Worm (Caenorhabditis elegans) whole organism, early embryonic: ENCODE data around the gene bre-5.

Experiments
- F13C5.2 ChIP-seq: sonication (generic microtip); optimal IDR thresholded peaks from 2 replicates; lab custom pipeline; 2017; ENCODE audit warnings: mild to moderate bottlenecking, missing genetic modification characterization, inconsistent platforms, missing compliant biosample characterization
- ama-1 ChIP-seq: fragments of 150-350 bp; optimal IDR thresholded peaks from 2 replicates; lab custom pipeline; 2014
- ceh-36 ChIP-seq: sonication (generic microtip); optimal IDR thresholded peaks from 2 replicates; lab custom pipeline; 2016; ENCODE audit warnings: missing genetic modification characterization, inconsistent platforms, missing compliant biosample characterization
- flt-1 ChIP-seq: fragments of 200-800 bp; sonication (Bioruptor generic); IDR thresholded peaks from 2 replicates; pipeline ENCODE4 v1.3.6; 2022; ENCODE audit warnings: missing genetic modification characterization, missing compliant biosample characterization
- hmg-4 ChIP-seq: fragments of 200-800 bp; sonication (Bioruptor generic); optimal IDR thresholded peaks from 2 replicates; lab custom pipeline; 2018; ENCODE audit warnings: mild to moderate bottlenecking, missing genetic modification characterization, missing compliant biosample characterization
- scrt-1 ChIP-seq: fragments of 200-800 bp; sonication (Bioruptor generic); IDR thresholded peaks from 2 replicates; pipeline ENCODE4 v1.3.6; 2022; ENCODE audit warnings: missing genetic modification characterization, missing compliant biosample characterization
- tra-4 ChIP-seq: sonication (generic microtip); optimal IDR thresholded peaks from 2 replicates; lab custom pipeline; 2017; ENCODE audit warnings: missing genetic modification characterization, missing compliant biosample characterization

DNA sequence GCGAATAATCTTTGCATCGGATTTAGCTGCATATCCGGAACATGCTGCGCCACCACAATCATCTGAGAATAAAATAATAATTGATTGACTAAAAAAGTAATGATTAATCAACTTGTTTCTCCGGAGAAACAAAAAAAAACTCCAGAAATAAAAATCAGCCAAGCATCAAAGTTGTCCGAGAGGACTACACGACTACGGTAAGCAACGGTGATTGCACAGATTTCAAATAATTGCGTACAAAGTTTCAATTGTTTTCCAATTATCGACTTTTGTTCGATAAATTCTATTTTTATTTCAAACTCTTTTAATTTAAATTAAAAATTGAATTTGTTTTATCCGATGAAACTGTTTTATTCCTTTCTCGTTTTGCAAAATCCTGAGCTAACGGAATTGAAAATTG, 42.4 kb upstream of the bre-5 start, which contains the start of gene cpsf-4:
- TF ChIP-seq ama-1 = no peak
- TF ChIP-seq hmg-4 = no peak
- no peak for TF ChIP-seq flt-1 (GFP tag; lab: Robert Waterston, UW)
- no peak for TF ChIP-seq scrt-1 (GFP tag; lab: Robert Waterston, UW)
- TF ChIP-seq tra-4 (tag; lab: Kevin White, UChicago) = no peak
- TF ChIP-seq ceh-36 (tag; lab: Kevin White, UChicago) = no peak
- no peak for TF ChIP-seq F13C5.2 (tag; lab: Kevin White, UChicago)
